Worm (Caenorhabditis elegans): Measurements from ENCODE around the gene nse-4.

nse-4 gene

ce11 chrIV:11461335-11461734, 19.3 kb upstream of the nse-4 start:
- no peak for TF ChIP-seq ztf-11 (tag; optimal IDR thresholded peaks at IDR 0.05)
- peak; percentile 19 for TF ChIP-seq lin-39 (tag; optimal IDR thresholded peaks at IDR 0.05)

- TF ChIP-seq ceh-16 (tag; optimal IDR thresholded peaks at IDR 0.05): no peak
- TF ChIP-seq R02D3.7 (tag; optimal IDR thresholded peaks at IDR 0.05): no peak
- no peak for TF ChIP-seq pha-4 (tag; optimal IDR thresholded peaks at IDR 0.05)
- TF ChIP-seq nhr-11 (tag; optimal IDR thresholded peaks at IDR 0.05): no peak
- TF ChIP-seq egl-5 (tag; optimal IDR thresholded peaks at IDR 0.05): no peak
- TF ChIP-seq fkh-10 (GFP tag; optimal IDR thresholded peaks at IDR 0.05): no peak
- TF ChIP-seq eor-1 (tag; optimal IDR thresholded peaks at IDR 0.05): no peak
- TF ChIP-seq pqm-1 (tag; optimal IDR thresholded peaks at IDR 0.05): no peak
- no peak for TF ChIP-seq ceh-9 (tag; optimal IDR thresholded peaks at IDR 0.05)
- TF ChIP-seq aly-2 (tag; optimal IDR thresholded peaks at IDR 0.05): no peak
- no peak for TF ChIP-seq nhr-12 (tag; optimal IDR thresholded peaks at IDR 0.05)
- TF ChIP-seq lin-15B (tag; optimal IDR thresholded peaks at IDR 0.05): no peak
- no peak for TF ChIP-seq lsy-12 (tag; optimal IDR thresholded peaks at IDR 0.05)
- TF ChIP-seq mdl-1 (tag; optimal IDR thresholded peaks at IDR 0.05): no peak
Measured at ce11 chrIV:11465125-11465524, 15.5 kb upstream of the nse-4 start, which contains the start of gene C10C6.3. Gene C10C6.3 (minus strand): TSS chrIV:11465225.

- TF ChIP-seq mml-1 (tag; optimal IDR thresholded peaks at IDR 0.05) (no peak), mdl-1 (tag; optimal IDR thresholded peaks at IDR 0.05) (no peak), egl-5 (tag; optimal IDR thresholded peaks at IDR 0.05) (no peak), elt-1 (tag; optimal IDR thresholded peaks at IDR 0.05) (no peak), sea-2 (GFP tag; optimal IDR thresholded peaks at IDR 0.05) (no peak), lin-39 (tag; optimal IDR thresholded peaks at IDR 0.05) (no peak), hmg-11 (tag; optimal IDR thresholded peaks at IDR 0.05) (no peak), fkh-2 (tag; optimal IDR thresholded peaks at IDR 0.05) (no peak), nhr-11 (tag; optimal IDR thresholded peaks at IDR 0.05) (no peak), unc-39 (tag; optimal IDR thresholded peaks at IDR 0.05) (no peak), daf-12 (tag; optimal IDR thresholded peaks at IDR 0.05) (no peak)
Measured at ce11 chrIV:11467413-11467812, 13.2 kb upstream of the nse-4 start, which contains the start of gene C10C6.7. Gene C10C6.7 (minus strand): TSS chrIV:11467513.

ce11 chrIV:11469698-11470591, 10.7 kb upstream of the nse-4 start, which contains the start of the genes C10C6.13 and wht-2:
Gene C10C6.13 (minus strand): TSS chrIV:11469748.
Gene wht-2 (plus strand): TSS chrIV:11470436.
- TF ChIP-seq pqm-1 (tag; optimal IDR thresholded peaks at IDR 0.05): peak; percentile 62
- no peak for TF ChIP-seq hmg-11 (tag; optimal IDR thresholded peaks at IDR 0.05)
- TF ChIP-seq pha-4 (tag; optimal IDR thresholded peaks at IDR 0.05): peak; percentile 19
- TF ChIP-seq elt-2 (tag; optimal IDR thresholded peaks at IDR 0.05): peak; percentile 82

- TF ChIP-seq jun-1 (tag; optimal IDR thresholded peaks at IDR 0.05) (no peak), pha-4 (tag; optimal IDR thresholded peaks at IDR 0.05) (no peak), unc-39 (tag; optimal IDR thresholded peaks at IDR 0.05) (no peak), lin-39 (tag; optimal IDR thresholded peaks at IDR 0.05) (no peak), unc-62 (GFP tag; optimal IDR thresholded peaks at IDR 0.05) (no peak), mml-1 (tag; optimal IDR thresholded peaks at IDR 0.05) (no peak), nhr-76 (tag; optimal IDR thresholded peaks at IDR 0.05) (no peak), fkh-2 (tag; optimal IDR thresholded peaks at IDR 0.05) (no peak), zag-1 (tag; optimal IDR thresholded peaks at IDR 0.05) (no peak), ceh-9 (tag; optimal IDR thresholded peaks at IDR 0.05) (no peak), fos-1 (tag; optimal IDR thresholded peaks at IDR 0.05) (no peak), skn-1 (tag; optimal IDR thresholded peaks at IDR 0.05) (no peak), nhr-25 (tag; optimal IDR thresholded peaks at IDR 0.05) (no peak), aly-2 (tag; optimal IDR thresholded peaks at IDR 0.05) (no peak)
Measured at ce11 chrIV:11472023-11472422, 8.6 kb upstream of the nse-4 start.

- TF ChIP-seq fos-1 (tag; optimal IDR thresholded peaks at IDR 0.05) (peak; percentile 35), lsy-12 (tag; optimal IDR thresholded peaks at IDR 0.05) (peak; percentile 80), nhr-76 (tag; optimal IDR thresholded peaks at IDR 0.05) (peak; percentile 26), skn-1 (tag; optimal IDR thresholded peaks at IDR 0.05) (peak; percentile 34), nfya-1 (tag; optimal IDR thresholded peaks at IDR 0.05; ENCODE audit: insufficient read depth) (peak; percentile 53), eor-1 (tag; optimal IDR thresholded peaks at IDR 0.05) (no peak), jun-1 (tag; optimal IDR thresholded peaks at IDR 0.05) (no peak), zag-1 (tag; optimal IDR thresholded peaks at IDR 0.05) (no peak), egl-5 (tag; optimal IDR thresholded peaks at IDR 0.05) (peak; percentile 10), ceh-82 (tag; optimal IDR thresholded peaks at IDR 0.05) (peak; percentile 44), ceh-28 (tag; optimal IDR thresholded peaks at IDR 0.05) (peak; percentile 8), elt-1 (tag; optimal IDR thresholded peaks at IDR 0.05) (peak; percentile 3), nhr-28 (tag; optimal IDR thresholded peaks at IDR 0.05) (no peak), ama-1 (optimal IDR thresholded peaks at IDR 0.05) (peak; percentile 87), nhr-77 (tag; optimal IDR thresholded peaks at IDR 0.05) (no peak), elt-3 (tag; optimal IDR thresholded peaks at IDR 0.05) (no peak), ZK546.5 (tag; optimal IDR thresholded peaks at IDR 0.05) (no peak), fkh-2 (tag; optimal IDR thresholded peaks at IDR 0.05) (no peak), snpc-4 (tag; optimal IDR thresholded peaks at IDR 0.05) (peak; percentile 45), sea-2 (GFP tag; optimal IDR thresholded peaks at IDR 0.05) (no peak)
Measured at ce11 chrIV:11474067-11474466, 6.6 kb upstream of the nse-4 start.
